Worm (Caenorhabditis elegans) whole organism, mixed stage, embryonic: Measurements from ENCODE around the gene ser-6.
A peak's percentile ranks its signal among the peaks of the same experiment; 100 is the strongest.

ENCODE experiments used
- M03D4.4 ChIP-seq: sonication (generic microtip); optimal IDR thresholded peaks from 2 replicates; lab custom pipeline; 2017; ENCODE audit warnings: mild to moderate bottlenecking, missing genetic modification characterization, missing compliant biosample characterization
- bed-3 ChIP-seq: fragments of 200-800 bp; sonication (Bioruptor generic); optimal IDR thresholded peaks from 3 replicates; lab custom pipeline; 2018; ENCODE audit warnings: mild to moderate bottlenecking, missing genetic modification characterization, moderate library complexity, missing compliant biosample characterization
- blmp-1 ChIP-seq: fragments of 150-350 bp; optimal IDR thresholded peaks from 2 replicates; lab custom pipeline; 2014; ENCODE audit warnings: missing biosample characterization, missing genetic modification characterization
- ceh-39 ChIP-seq: fragments of 150-350 bp; optimal IDR thresholded peaks from 2 replicates; lab custom pipeline; 2014; ENCODE audit warnings: missing biosample characterization, missing genetic modification characterization
- ceh-43 ChIP-seq: fragments of 200-800 bp; sonication (Bioruptor generic); optimal IDR thresholded peaks from 2 replicates; lab custom pipeline; 2018; ENCODE audit warnings: mild to moderate bottlenecking, missing genetic modification characterization, moderate library complexity, missing compliant biosample characterization
- cnd-1 ChIP-seq: fragments of 200-800 bp; sonication (Bioruptor generic); optimal IDR thresholded peaks from 2 replicates; lab custom pipeline; 2018; ENCODE audit warnings: mild to moderate bottlenecking, missing genetic modification characterization, missing compliant biosample characterization
- drap-1 ChIP-seq: fragments of 200-800 bp; sonication (Bioruptor generic); optimal IDR thresholded peaks from 3 replicates; lab custom pipeline; 2018; ENCODE audit warnings: mild to moderate bottlenecking, missing genetic modification characterization, missing compliant biosample characterization
- elt-1 ChIP-seq: sonication (generic microtip); optimal IDR thresholded peaks from 2 replicates; lab custom pipeline; 2017; ENCODE audit warnings: missing genetic modification characterization, mild to moderate bottlenecking, missing compliant biosample characterization, antibody characterized with exemption, moderate library complexity, borderline replicate concordance; ENCODE audit not compliant: insufficient read depth
- elt-3 ChIP-seq: fragments of 150-350 bp; optimal IDR thresholded peaks from 2 replicates; lab custom pipeline; 2014; ENCODE audit warnings: missing biosample characterization, missing genetic modification characterization
- flh-1 ChIP-seq: fragments of 200-800 bp; sonication (Bioruptor generic); optimal IDR thresholded peaks from 2 replicates; lab custom pipeline; 2018; ENCODE audit warnings: mild to moderate bottlenecking, missing genetic modification characterization, moderate library complexity, missing compliant biosample characterization
- ham-2 ChIP-seq: fragments of 200-800 bp; sonication (Bioruptor generic); optimal IDR thresholded peaks from 2 replicates; lab custom pipeline; 2018; ENCODE audit warnings: mild to moderate bottlenecking, missing genetic modification characterization, missing compliant biosample characterization
- hlh-1 ChIP-seq: fragments of 150-350 bp; optimal IDR thresholded peaks from 2 replicates; lab custom pipeline; 2014; ENCODE audit warnings: missing biosample characterization, missing genetic modification reagents, missing genetic modification characterization
- lin-13 ChIP-seq: fragments of 150-350 bp; optimal IDR thresholded peaks from 2 replicates; lab custom pipeline; 2014; ENCODE audit warnings: missing biosample characterization, missing genetic modification characterization
- lin-32 ChIP-seq: fragments of 200-800 bp; sonication (Bioruptor generic); optimal IDR thresholded peaks from 2 replicates; lab custom pipeline; 2018; ENCODE audit warnings: mild to moderate bottlenecking, missing genetic modification characterization, missing compliant biosample characterization
- lsy-2 ChIP-seq: fragments of 150-350 bp; optimal IDR thresholded peaks from 2 replicates; lab custom pipeline; 2014; ENCODE audit warnings: missing biosample characterization, missing genetic modification characterization
- mab-5 ChIP-seq: fragments of 150-350 bp; optimal IDR thresholded peaks from 2 replicates; lab custom pipeline; 2014; ENCODE audit warnings: missing biosample characterization, missing genetic modification characterization
- mls-2 ChIP-seq: sonication (generic microtip); optimal IDR thresholded peaks from 2 replicates; lab custom pipeline; 2016; ENCODE audit warnings: mild to moderate bottlenecking, missing genetic modification characterization, moderate library complexity, missing compliant biosample characterization
- nhr-12 ChIP-seq: fragments of 150-350 bp; optimal IDR thresholded peaks from 2 replicates; lab custom pipeline; 2014; ENCODE audit warnings: missing biosample characterization, missing genetic modification characterization
- nhr-2 ChIP-seq: fragments of 150-350 bp; optimal IDR thresholded peaks from 2 replicates; lab custom pipeline; 2014; ENCODE audit warnings: missing biosample characterization, missing genetic modification characterization
- nhr-237 ChIP-seq: fragments of 150-350 bp; optimal IDR thresholded peaks from 2 replicates; lab custom pipeline; 2014; ENCODE audit warnings: missing biosample characterization, missing genetic modification characterization
- nhr-28 ChIP-seq: fragments of 150-350 bp; optimal IDR thresholded peaks from 2 replicates; lab custom pipeline; 2014; ENCODE audit warnings: missing biosample characterization, missing genetic modification characterization
- nhr-76 ChIP-seq: sonication (generic microtip); optimal IDR thresholded peaks from 2 replicates; lab custom pipeline; 2017; ENCODE audit warnings: missing biosample characterization, missing genetic modification characterization
- sem-2 ChIP-seq: fragments of 200-800 bp; sonication (Bioruptor generic); optimal IDR thresholded peaks from 2 replicates; lab custom pipeline; 2018; ENCODE audit warnings: mild to moderate bottlenecking, missing genetic modification characterization, missing compliant biosample characterization
- snpc-4 ChIP-seq: fragments of 150-350 bp; optimal IDR thresholded peaks from 2 replicates; lab custom pipeline; 2014; ENCODE audit warnings: missing biosample characterization, missing genetic modification characterization
- sptf-1 ChIP-seq: sonication (generic microtip); optimal IDR thresholded peaks from 2 replicates; lab custom pipeline; 2017; ENCODE audit warnings: mild to moderate bottlenecking, missing genetic modification characterization, moderate library complexity, missing compliant biosample characterization
- tbx-8 ChIP-seq: fragments of 200-800 bp; sonication (Bioruptor generic); optimal IDR thresholded peaks from 2 replicates; lab custom pipeline; 2018; ENCODE audit warnings: mild to moderate bottlenecking, missing genetic modification characterization, moderate library complexity, missing compliant biosample characterization
- unc-120 ChIP-seq: sonication (generic microtip); optimal IDR thresholded peaks from 2 replicates; lab custom pipeline; 2017; ENCODE audit warnings: missing genetic modification characterization, missing compliant biosample characterization; ENCODE audit not compliant: poor library complexity, severe bottlenecking
- unc-62 ChIP-seq: fragments of 150-350 bp; optimal IDR thresholded peaks from 2 replicates; lab custom pipeline; 2014; ENCODE audit warnings: missing biosample characterization, missing genetic modification reagents, missing genetic modification characterization
- zip-8 ChIP-seq: fragments of 150-350 bp; optimal IDR thresholded peaks from 2 replicates; lab custom pipeline; 2014; ENCODE audit warnings: missing biosample characterization, missing genetic modification characterization
- ztf-11 ChIP-seq: fragments of 150-350 bp; optimal IDR thresholded peaks from 2 replicates; lab custom pipeline; 2014; ENCODE audit warnings: missing biosample characterization, missing genetic modification characterization

The ser-6 gene

DNA sequence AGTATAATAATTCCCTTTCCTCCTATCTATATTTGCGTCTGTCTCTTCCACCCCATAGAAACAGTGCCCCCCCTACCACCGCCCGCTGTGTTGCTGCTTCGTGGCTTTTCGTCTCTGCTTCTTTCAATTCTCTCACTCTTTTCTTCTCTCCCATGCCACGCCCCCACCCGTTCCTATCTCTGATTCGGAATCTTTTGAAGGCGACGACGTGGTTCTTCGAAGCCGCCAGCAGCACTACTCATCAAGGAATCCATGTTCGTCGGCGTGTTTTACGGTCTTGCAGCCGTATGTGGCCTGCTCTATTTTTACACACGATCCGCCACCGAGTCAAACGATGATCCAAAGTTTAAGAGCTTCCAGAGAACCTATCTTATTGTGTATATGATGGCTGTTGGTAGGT, 28.7 kb upstream of the ser-6 start, which contains the start of gene samt-1:
samt-1 (plus strand) TSS at position 176 of the 400 bp plus-strand sequence.
- TF ChIP-seq ham-2 (peak; percentile 34), unc-62 (GFP tag; lab: Kevin White, UChicago) (no peak)

DNA sequence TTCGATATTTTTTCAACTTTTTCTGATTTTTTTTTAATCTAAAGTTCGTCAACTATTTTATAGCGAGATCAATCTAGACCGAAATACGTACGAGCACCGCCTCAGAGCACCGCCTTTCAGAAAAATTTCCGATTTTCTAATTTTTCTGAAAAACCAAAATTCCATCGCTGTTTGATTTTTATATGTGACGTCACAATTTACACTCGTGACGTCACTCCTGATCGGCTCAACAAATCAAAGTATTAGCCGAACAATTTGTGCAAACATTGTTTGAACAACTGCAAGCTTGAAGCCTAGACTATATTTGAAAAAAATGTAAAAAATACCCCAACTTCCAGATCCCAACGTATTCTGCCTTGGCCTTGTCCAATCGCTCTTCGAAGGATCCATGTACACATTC, 24.7 kb upstream of the ser-6 start:
- no peak for TF ChIP-seq lin-32 (GFP tag; lab: Kevin White, UChicago)
- TF ChIP-seq flh-1 (GFP tag; lab: Kevin White, UChicago): no peak
- TF ChIP-seq bed-3 (GFP tag; lab: Kevin White, UChicago): no peak
- peak; percentile 96 for TF ChIP-seq zip-8 (tag; lab: Kevin White, UChicago)
- no peak for TF ChIP-seq ceh-39 (tag; lab: Kevin White, UChicago)

DNA sequence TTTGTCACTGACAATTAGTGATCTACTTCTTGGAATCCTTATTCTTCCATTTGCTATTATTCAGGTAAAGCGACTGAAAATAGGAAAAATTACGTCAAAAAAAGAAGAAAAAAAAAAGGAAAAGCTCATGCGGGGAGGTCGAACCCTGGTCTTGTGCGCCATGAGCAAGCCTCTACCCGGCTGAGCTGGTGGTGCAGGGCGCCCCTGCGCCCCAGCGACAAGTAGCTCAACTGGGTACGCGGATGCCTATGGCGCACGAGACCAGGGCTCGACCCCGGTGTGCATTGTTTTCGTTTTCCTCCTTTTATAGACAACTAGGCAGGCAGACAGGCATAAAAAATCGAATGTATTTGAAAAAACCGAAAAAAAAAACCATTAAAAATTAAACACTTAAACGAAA, 344 bp downstream of the ser-6 start:
- TF ChIP-seq nhr-12 (tag; lab: Kevin White, UChicago): no peak
- no peak for TF ChIP-seq drap-1 (GFP tag; lab: Kevin White, UChicago)
- no peak for TF ChIP-seq snpc-4 (tag; lab: Kevin White, UChicago)
- TF ChIP-seq nhr-237 (tag; lab: Kevin White, UChicago): no peak
- TF ChIP-seq blmp-1 (tag; lab: Kevin White, UChicago): no peak
- TF ChIP-seq nhr-28 (tag; lab: Kevin White, UChicago): no peak
- no peak for TF ChIP-seq nhr-2 (tag; lab: Kevin White, UChicago)
- no peak for TF ChIP-seq ztf-11 (tag; lab: Kevin White, UChicago)
- TF ChIP-seq ceh-43: no peak
- no peak for TF ChIP-seq ham-2
- no peak for TF ChIP-seq lsy-2 (tag; lab: Kevin White, UChicago)
- TF ChIP-seq sptf-1 (tag; lab: Kevin White, UChicago): no peak
- no peak for TF ChIP-seq unc-120 (tag; lab: Kevin White, UChicago)
- TF ChIP-seq cnd-1: no peak
- no peak for TF ChIP-seq elt-3 (tag; lab: Kevin White, UChicago)
- no peak for TF ChIP-seq M03D4.4 (tag; lab: Kevin White, UChicago)
- no peak for TF ChIP-seq sem-2 (GFP tag; lab: Kevin White, UChicago)
- no peak for TF ChIP-seq mls-2 (tag; lab: Kevin White, UChicago)

DNA sequence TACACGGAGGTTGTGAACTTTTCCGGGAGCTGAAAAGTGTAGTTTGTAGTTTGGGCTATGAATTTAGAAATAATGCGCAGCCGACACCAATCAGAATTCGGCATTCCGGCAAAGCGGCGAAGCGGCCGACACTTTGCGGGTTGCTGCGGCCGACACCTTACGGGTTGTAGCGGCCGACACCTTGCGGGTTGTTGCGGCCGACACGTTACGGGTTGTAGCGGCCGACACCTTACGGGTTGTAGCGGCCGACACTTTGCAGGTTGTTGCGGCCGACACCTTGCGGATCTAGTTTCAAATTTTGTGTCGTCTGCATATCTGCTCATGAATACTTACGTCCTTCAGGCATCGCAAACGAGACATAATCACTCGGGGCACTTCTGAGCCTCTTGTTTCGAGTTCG, 7.0 kb downstream of the ser-6 start:
- TF ChIP-seq nhr-237 (tag; lab: Kevin White, UChicago) (no peak), ceh-43 (no peak), blmp-1 (tag; lab: Kevin White, UChicago) (no peak), bed-3 (GFP tag; lab: Kevin White, UChicago) (no peak), drap-1 (GFP tag; lab: Kevin White, UChicago) (no peak), sem-2 (GFP tag; lab: Kevin White, UChicago) (no peak), nhr-76 (tag; lab: Kevin White, UChicago) (no peak), unc-120 (tag; lab: Kevin White, UChicago) (no peak), zip-8 (tag; lab: Kevin White, UChicago) (no peak), cnd-1 (no peak), elt-1 (tag; lab: Kevin White, UChicago) (no peak), hlh-1 (tag; lab: Kevin White, UChicago) (no peak), snpc-4 (tag; lab: Kevin White, UChicago) (no peak), elt-3 (tag; lab: Kevin White, UChicago) (no peak), lin-32 (GFP tag; lab: Kevin White, UChicago) (no peak), nhr-2 (tag; lab: Kevin White, UChicago) (no peak)
- TF ChIP-seq, all 35 proteins: peak for 0

DNA sequence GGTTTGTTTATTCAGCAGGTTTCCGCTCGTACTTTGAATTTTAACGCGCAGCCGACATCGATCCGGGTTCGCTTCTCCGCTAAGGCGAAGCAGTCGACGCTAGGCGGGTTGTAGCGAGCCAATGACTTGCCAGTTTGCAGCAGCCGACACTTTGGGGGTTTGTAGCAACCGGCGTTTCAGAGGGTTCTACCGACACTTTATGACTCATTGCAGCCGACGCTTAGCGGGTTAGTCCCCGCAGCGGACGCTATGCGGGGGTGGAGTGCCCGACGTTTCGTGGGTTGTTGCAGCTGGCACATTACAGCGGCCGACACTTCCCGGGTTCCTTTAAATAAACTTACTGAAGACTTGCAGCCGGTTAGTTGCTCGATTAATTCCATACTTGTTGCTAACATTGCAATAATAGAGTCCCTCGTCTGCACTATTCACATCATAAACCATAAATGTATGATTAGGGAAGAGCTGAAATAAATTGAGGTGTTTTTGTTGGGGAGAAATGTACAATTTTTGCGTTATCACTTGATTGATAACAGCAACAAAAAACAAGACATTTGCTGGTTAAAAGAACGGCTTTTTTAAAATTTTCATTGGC, 9.6 kb downstream of the ser-6 start, which contains the start of gene Y54G2A.57:
Y54G2A.57 (plus strand) TSS at position 542 of the 592 bp plus-strand sequence.
- TF ChIP-seq snpc-4 (tag; lab: Kevin White, UChicago) (no peak), mab-5 (no peak), nhr-28 (tag; lab: Kevin White, UChicago) (no peak), hlh-1 (tag; lab: Kevin White, UChicago) (no peak), M03D4.4 (tag; lab: Kevin White, UChicago) (no peak), unc-120 (tag; lab: Kevin White, UChicago) (no peak), blmp-1 (tag; lab: Kevin White, UChicago) (no peak), lin-13 (tag; lab: Kevin White, UChicago) (no peak), ceh-43 (no peak), ceh-39 (tag; lab: Kevin White, UChicago) (no peak), mls-2 (tag; lab: Kevin White, UChicago) (no peak), nhr-2 (tag; lab: Kevin White, UChicago) (no peak), zip-8 (tag; lab: Kevin White, UChicago) (no peak), tbx-8 (GFP tag; lab: Kevin White, UChicago) (no peak)
